Fruit fly (Drosophila melanogaster) whole organism, embryonic: ENCODE data around the gene AstC.

Source experiments
- Asciz ChIP-seq: fragments of 200-800 bp; sonication (Bioruptor generic); optimal IDR thresholded peaks from 2 replicates; lab custom pipeline; 2017; ENCODE audit warnings: missing biosample characterization, mild to moderate bottlenecking, missing genetic modification characterization, missing genetic modification reagents
- B-H1 ChIP-seq: fragments of 200-800 bp; sonication (Bioruptor generic); IDR thresholded peaks from 3 replicates; pipeline ENCODE4 v1.3.6; 2022; ENCODE audit warnings: missing biosample characterization, missing genetic modification characterization
- CG1024 ChIP-seq: fragments of 200-800 bp; sonication (Bioruptor generic); IDR thresholded peaks from 2 replicates; pipeline ENCODE4 v1.3.6; 2022; ENCODE audit warnings: missing biosample characterization, missing genetic modification characterization
- CG10543 ChIP-seq: fragments of 200-800 bp; sonication (Bioruptor generic); optimal IDR thresholded peaks from 3 replicates; lab custom pipeline; 2017; ENCODE audit warnings: missing biosample characterization, mild to moderate bottlenecking, missing genetic modification characterization, moderate library complexity
- CG10565 ChIP-seq: fragments of 200-800 bp; sonication (Bioruptor generic); optimal IDR thresholded peaks from 3 replicates; lab custom pipeline; 2016; ENCODE audit warnings: missing biosample characterization, mild to moderate bottlenecking, missing genetic modification characterization
- CG12155 ChIP-seq: fragments of 200-800 bp; sonication (Bioruptor generic); optimal IDR thresholded peaks from 3 replicates; lab custom pipeline; 2016; ENCODE audit warnings: missing biosample characterization, missing genetic modification characterization
- CG12219 ChIP-seq: fragments of 200-800 bp; sonication (Bioruptor generic); optimal IDR thresholded peaks from 3 replicates; lab custom pipeline; 2018; ENCODE audit warnings: missing biosample characterization, mild to moderate bottlenecking, missing genetic modification characterization
- CG12659 ChIP-seq: fragments of 200-800 bp; sonication (Bioruptor generic); optimal IDR thresholded peaks from 3 replicates; lab custom pipeline; 2017; ENCODE audit warnings: mild to moderate bottlenecking, missing biosample characterization, missing genetic modification reagents, missing genetic modification characterization
- CG13424 ChIP-seq: fragments of 200-800 bp; sonication (Bioruptor generic); optimal IDR thresholded peaks from 2 replicates; lab custom pipeline; 2019; ENCODE audit warnings: missing biosample characterization, mild to moderate bottlenecking, missing genetic modification characterization, moderate library complexity
- CG14965 ChIP-seq: fragments of 200-800 bp; sonication (Bioruptor generic); optimal IDR thresholded peaks from 2 replicates; lab custom pipeline; 2016; ENCODE audit warnings: missing biosample characterization, missing genetic modification characterization, borderline replicate concordance
- CG15269 ChIP-seq: fragments of 200-800 bp; sonication (Bioruptor generic); optimal IDR thresholded peaks from 2 replicates; lab custom pipeline; 2018; ENCODE audit warnings: missing biosample characterization, mild to moderate bottlenecking, missing genetic modification characterization, moderate library complexity
- CG15696 ChIP-seq: fragments of 200-800 bp; sonication (Bioruptor generic); optimal IDR thresholded peaks from 2 replicates; lab custom pipeline; 2019; ENCODE audit warnings: missing biosample characterization, mild to moderate bottlenecking, missing genetic modification characterization, moderate library complexity
- CG17328 ChIP-seq: fragments of 200-800 bp; sonication (Bioruptor generic); IDR thresholded peaks from 2 replicates; pipeline ENCODE4 v1.3.6; 2022; ENCODE audit warnings: missing biosample characterization, missing genetic modification characterization
- CG18476 ChIP-seq: fragments of 200-800 bp; sonication (Bioruptor generic); optimal IDR thresholded peaks from 2 replicates; lab custom pipeline; 2016; ENCODE audit warnings: missing biosample characterization, mild to moderate bottlenecking, missing genetic modification characterization
- CG5180 ChIP-seq: fragments of 200-800 bp; sonication (Bioruptor generic); optimal IDR thresholded peaks from 3 replicates; lab custom pipeline; 2017; ENCODE audit warnings: missing biosample characterization, missing genetic modification characterization, mild to moderate bottlenecking, moderate library complexity, missing genetic modification reagents
- CG5953 ChIP-seq: fragments of 200-800 bp; sonication (Bioruptor generic); IDR thresholded peaks from 2 replicates; pipeline ENCODE4 v1.3.6; 2022; ENCODE audit warnings: missing biosample characterization, missing genetic modification characterization
- CG6654 ChIP-seq: fragments of 200-800 bp; sonication (Bioruptor generic); optimal IDR thresholded peaks from 2 replicates; lab custom pipeline; 2017; ENCODE audit warnings: missing biosample characterization, mild to moderate bottlenecking, missing genetic modification characterization
- CG6765 ChIP-seq: fragments of 200-800 bp; sonication (Bioruptor generic); optimal IDR thresholded peaks from 3 replicates; lab custom pipeline; 2017; ENCODE audit warnings: missing biosample characterization, mild to moderate bottlenecking, missing genetic modification characterization
- CG7271 ChIP-seq: fragments of 200-800 bp; sonication (Bioruptor generic); optimal IDR thresholded peaks from 2 replicates; lab custom pipeline; 2018; ENCODE audit warnings: missing biosample characterization, mild to moderate bottlenecking, missing genetic modification characterization, moderate library complexity
- CG7357 ChIP-seq: fragments of 200-800 bp; sonication (Bioruptor generic); IDR thresholded peaks from 3 replicates; pipeline ENCODE4 v1.3.6; 2022; ENCODE audit warnings: missing biosample characterization, missing genetic modification characterization
- CG7839 ChIP-seq: fragments of 200-800 bp; sonication (Bioruptor generic); optimal IDR thresholded peaks from 3 replicates; lab custom pipeline; 2018; ENCODE audit warnings: missing biosample characterization, mild to moderate bottlenecking, missing genetic modification characterization, moderate library complexity
- CG8388 ChIP-seq: fragments of 200-800 bp; sonication (Bioruptor generic); optimal IDR thresholded peaks from 2 replicates; lab custom pipeline; 2019; ENCODE audit warnings: missing biosample characterization, mild to moderate bottlenecking, missing genetic modification characterization, moderate library complexity
- CG9215 ChIP-seq: fragments of 200-800 bp; sonication (Bioruptor generic); IDR thresholded peaks from 2 replicates; pipeline ENCODE4 v1.3.6; 2022; ENCODE audit warnings: missing biosample characterization, missing genetic modification characterization
- CG9876 ChIP-seq: fragments of 200-800 bp; sonication (Bioruptor generic); optimal IDR thresholded peaks from 2 replicates; lab custom pipeline; 2016; ENCODE audit warnings: missing biosample characterization, missing genetic modification characterization
- Dp ChIP-seq: fragments of 200-800 bp; sonication (Bioruptor generic); optimal IDR thresholded peaks from 2 replicates; lab custom pipeline; 2018; ENCODE audit warnings: missing biosample characterization, mild to moderate bottlenecking, missing genetic modification characterization, moderate library complexity
- Fer3 ChIP-seq: fragments of 200-800 bp; sonication (Bioruptor generic); optimal IDR thresholded peaks from 2 replicates; lab custom pipeline; 2018; ENCODE audit warnings: missing biosample characterization, mild to moderate bottlenecking, missing genetic modification characterization, moderate library complexity
- HLH3B ChIP-seq: fragments of 200-800 bp; sonication (Bioruptor generic); IDR thresholded peaks from 2 replicates; pipeline ENCODE4 v1.3.6; 2022; ENCODE audit warnings: missing biosample characterization, missing genetic modification characterization
- HmgZ ChIP-seq: fragments of 200-800 bp; sonication (Bioruptor generic); optimal IDR thresholded peaks from 2 replicates; lab custom pipeline; 2018; ENCODE audit warnings: missing biosample characterization, mild to moderate bottlenecking, missing genetic modification characterization
- Lpt ChIP-seq: fragments of >200 bp; optimal IDR thresholded peaks from 2 replicates; lab custom pipeline; 2018; ENCODE audit warnings: missing biosample characterization, missing genetic modification characterization
- Max ChIP-seq: fragments of 200-800 bp; sonication (Bioruptor generic); optimal IDR thresholded peaks from 2 replicates; lab custom pipeline; 2016; ENCODE audit warnings: missing biosample characterization, mild to moderate bottlenecking, missing genetic modification characterization
- Med ChIP-seq: fragments of 200-800 bp; sonication (Bioruptor generic); peaks from one replicate; lab custom pipeline; 2016; ENCODE audit warnings: missing biosample characterization, missing genetic modification characterization, mild to moderate bottlenecking, inconsistent platforms, moderate library complexity
- Nf-YB ChIP-seq: fragments of 200-800 bp; sonication (Bioruptor generic); optimal IDR thresholded peaks from 3 replicates; lab custom pipeline; 2019; ENCODE audit warnings: missing biosample characterization, mild to moderate bottlenecking, missing genetic modification characterization, moderate library complexity
- Trl ChIP-seq, 3 experiments: fragments of >200 bp in 2 of 3; fragments of 200-800 bp in 1 of 3; sonication (Bioruptor generic) in 1 of 3; optimal IDR thresholded peaks; 2 replicates in 1 of 3; 3 replicates in 2 of 3; lab custom pipeline; 2016 to 2017; ENCODE audit warnings: missing biosample characterization in 1 of 3, missing genetic modification characterization in 1 of 3
- Xbp1 ChIP-seq: fragments of 200-800 bp; sonication (Bioruptor generic); optimal IDR thresholded peaks from 3 replicates; lab custom pipeline; 2016; ENCODE audit warnings: missing biosample characterization, mild to moderate bottlenecking, missing genetic modification characterization
- amos ChIP-seq: fragments of 200-800 bp; sonication (Bioruptor generic); IDR thresholded peaks from 2 replicates; pipeline ENCODE4 v1.3.6; 2022; ENCODE audit warnings: missing biosample characterization, missing genetic modification characterization; ENCODE audit not compliant: partially characterized antibody
- ash1 ChIP-seq: fragments of 200-800 bp; sonication (Bioruptor generic); optimal IDR thresholded peaks from 2 replicates; lab custom pipeline; 2018; ENCODE audit warnings: missing biosample characterization, mild to moderate bottlenecking, missing genetic modification characterization
- bigmax ChIP-seq: fragments of 200-800 bp; sonication (Bioruptor generic); optimal IDR thresholded peaks from 2 replicates; lab custom pipeline; 2018; ENCODE audit warnings: missing biosample characterization, mild to moderate bottlenecking, missing genetic modification characterization
- btn ChIP-seq: fragments of 200-800 bp; sonication (Bioruptor generic); optimal IDR thresholded peaks from 2 replicates; lab custom pipeline; 2016; ENCODE audit warnings: missing biosample characterization, missing genetic modification characterization
- dmrt11E ChIP-seq: fragments of 200-800 bp; sonication (Bioruptor generic); optimal IDR thresholded peaks from 3 replicates; lab custom pipeline; 2018; ENCODE audit warnings: missing biosample characterization, mild to moderate bottlenecking, missing genetic modification characterization, moderate library complexity
- dmrt99B ChIP-seq: fragments of 200-800 bp; sonication (Bioruptor generic); optimal IDR thresholded peaks from 2 replicates; lab custom pipeline; 2018; ENCODE audit warnings: missing biosample characterization, mild to moderate bottlenecking, missing genetic modification characterization, moderate library complexity
- dysf ChIP-seq: fragments of 200-800 bp; sonication (Bioruptor generic); IDR thresholded peaks from 3 replicates; pipeline ENCODE4 v1.3.6; 2022; ENCODE audit warnings: missing biosample characterization, missing genetic modification characterization
- eve ChIP-seq, 2 experiments: fragments of >200 bp; optimal IDR thresholded peaks; 2 replicates each; lab custom pipeline; 2017; ENCODE audit warnings: missing biosample characterization in 2 of 2, missing genetic modification characterization in 2 of 2
- lab ChIP-seq: fragments of 200-800 bp; sonication (Bioruptor generic); optimal IDR thresholded peaks from 3 replicates; lab custom pipeline; 2017; ENCODE audit warnings: missing biosample characterization, missing genetic modification characterization, mild to moderate bottlenecking, moderate library complexity, missing genetic modification reagents
- lola ChIP-seq, 3 experiments: fragments of >200 bp in 2 of 3; fragments of 200-800 bp in 1 of 3; sonication (Bioruptor generic) in 1 of 3; optimal IDR thresholded peaks; 2 replicates each; lab custom pipeline; 2017 to 2019; ENCODE audit warnings: missing biosample characterization in 3 of 3, missing genetic modification characterization in 3 of 3, mild to moderate bottlenecking in 1 of 3, moderate library complexity in 1 of 3
- schlank ChIP-seq: fragments of 200-800 bp; sonication (Bioruptor generic); optimal IDR thresholded peaks from 2 replicates; lab custom pipeline; 2018; ENCODE audit warnings: missing biosample characterization, mild to moderate bottlenecking, missing genetic modification characterization
- sqz ChIP-seq: fragments of 200-800 bp; sonication (Bioruptor generic); optimal IDR thresholded peaks from 3 replicates; lab custom pipeline; 2018; ENCODE audit warnings: missing biosample characterization, mild to moderate bottlenecking, missing genetic modification characterization
- stc ChIP-seq: fragments of 200-800 bp; sonication (Bioruptor generic); IDR thresholded peaks from 2 replicates; pipeline ENCODE4 v1.3.6; 2022; ENCODE audit warnings: missing biosample characterization, missing genetic modification characterization
- twi ChIP-seq: fragments of 200-800 bp; optimal IDR thresholded peaks from 2 replicates; lab custom pipeline; 2019; ENCODE audit warnings: missing biosample characterization, mild to moderate bottlenecking, missing genetic modification characterization, moderate library complexity
- zfh1 ChIP-seq: fragments of 200-800 bp; sonication (Bioruptor generic); IDR thresholded peaks from 3 replicates; pipeline ENCODE4 v1.3.6; 2022; ENCODE audit warnings: missing biosample characterization, missing genetic modification characterization

Gene AstC

DNA sequence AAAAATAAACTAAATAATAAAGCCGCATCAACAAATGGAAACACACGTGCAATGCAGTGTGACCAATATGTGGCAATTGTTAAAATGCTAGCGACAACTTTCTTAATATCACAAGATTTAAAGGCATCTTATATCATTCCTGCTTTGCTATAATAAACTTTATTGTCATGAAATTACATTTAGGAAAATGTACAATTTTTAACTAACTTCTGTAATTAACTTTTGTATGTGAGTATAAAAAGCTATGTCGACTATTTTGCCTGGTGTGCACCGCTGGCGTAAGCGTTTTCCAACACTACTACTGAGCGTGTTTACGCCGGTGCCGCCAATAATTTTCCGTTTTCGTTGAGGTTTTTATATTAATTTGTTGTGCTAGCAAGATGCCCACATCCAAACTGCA is 42.3 kb upstream of the AstC start, which contains the start of the genes Csl4 and Nup160 (continued):
- TF ChIP-seq CG9215 (GFP tag; lab: Robert Waterston, UW) (peak; percentile 53), CG7357 (peak; percentile 34; the same call in 1 of the 3 replicates), stc (peak; percentile 57), Nf-YB (GFP tag; lab: Kevin White, UChicago) (no peak), CG14965 (no peak), zfh1 (peak; percentile 79), Lpt (GFP tag; lab: Kevin White, UChicago) (no peak), eve (GFP tag; optimal IDR thresholded peaks at IDR 0.05; lab: Kevin White, UChicago) (no peak), Asciz (GFP tag; lab: Kevin White, UChicago) (no peak), ash1 (GFP tag; lab: Kevin White, UChicago) (no peak), CG5953 (GFP tag; lab: Robert Waterston, UW) (0 out of 2 replicates have a peak, but pooled peaks have one; percentile 15), Dp (GFP tag; lab: Kevin White, UChicago) (peak; percentile 38), CG17328 (GFP tag; lab: Robert Waterston, UW) (peak; percentile 78), Fer3 (tag; lab: Kevin White, UChicago) (peak; percentile 69), lola (GFP tag; optimal IDR thresholded peaks at IDR 0.05; lab: Kevin White, UChicago) (peak in 1 of 3 experiments; percentile 67), CG5180 (GFP tag; lab: Kevin White, UChicago) (no peak), sqz (GFP tag; lab: Kevin White, UChicago) (no peak), CG12659 (GFP tag; lab: Kevin White, UChicago) (peak; percentile 75), Xbp1 (GFP tag; lab: Kevin White, UChicago) (peak; percentile 86), Trl (optimal IDR thresholded peaks at IDR 0.05; lab: Kevin White, UChicago) (no peak), Trl (GFP tag; optimal IDR thresholded peaks at IDR 0.05; lab: Kevin White, UChicago) (peak; percentile 91), dmrt99B (tag; lab: Kevin White, UChicago) (no peak), dmrt11E (tag; lab: Kevin White, UChicago) (peak; percentile 64), HmgZ (tag; lab: Kevin White, UChicago) (peak; percentile 75), CG6765 (GFP tag; lab: Kevin White, UChicago) (no peak), CG7839 (tag; lab: Kevin White, UChicago) (no peak), CG8388 (GFP tag; lab: Kevin White, UChicago) (no peak), HLH3B (GFP tag; lab: Robert Waterston, UW) (peak; percentile 74), CG12155 (GFP tag; lab: Kevin White, UChicago) (peak; percentile 75), Max (GFP tag; lab: Kevin White, UChicago) (peak; percentile 96), amos (GFP tag; lab: Robert Waterston, UW) (no peak), twi (tag; lab: Kevin White, UChicago) (no peak), CG10565 (GFP tag; lab: Kevin White, UChicago) (no peak), CG12219 (no peak), schlank (tag; lab: Kevin White, UChicago) (no peak), CG15269 (tag; lab: Kevin White, UChicago) (no peak), btn (GFP tag; lab: Kevin White, UChicago) (peak; percentile 55), CG9876 (peak; percentile 48), bigmax (GFP tag; lab: Kevin White, UChicago) (no peak), Med (GFP tag; lab: Kevin White, UChicago) (peak; percentile 98), B-H1 (GFP tag; lab: Robert Waterston, UW) (peak; percentile 36; the same call in 1 of the 3 replicates), CG15696 (tag; lab: Kevin White, UChicago) (peak; percentile 49), CG18476 (GFP tag; lab: Kevin White, UChicago) (peak; percentile 68), CG1024 (GFP tag; lab: Robert Waterston, UW) (no peak), CG10543 (GFP tag; lab: Kevin White, UChicago) (peak; percentile 36), lab (GFP tag; lab: Kevin White, UChicago) (no peak), CG13424 (tag; lab: Kevin White, UChicago) (peak; percentile 77), dysf (GFP tag; lab: Robert Waterston, UW) (peak; percentile 71; the same call in 2 of the 3 replicates), CG7271 (tag; lab: Kevin White, UChicago) (peak; percentile 7), CG6654 (no peak)
